Fruit fly (Drosophila melanogaster) Kc167 (cell line): ENCODE results near the gene CG8492.

Source experiments
- Myc ChIP-seq: fragments of >200 bp; optimal IDR thresholded peaks from 2 replicates; lab custom pipeline; 2017; ENCODE audit warnings: missing external identifiers
- Sin3A ChIP-seq: fragments of >200 bp; optimal IDR thresholded peaks from 2 replicates; lab custom pipeline; 2018; ENCODE audit warnings: missing external identifiers
- h ChIP-seq: fragments of >200 bp; optimal IDR thresholded peaks from 3 replicates; lab custom pipeline; 2018; ENCODE audit warnings: missing external identifiers

- TF ChIP-seq h (lab: Kevin White, UChicago) (no peak), Myc (no peak), Sin3A (lab: Kevin White, UChicago) (no peak)
Observed at dm6 chr3L:7695554-7695953, 36.4 kb downstream of the CG8492 start, which contains the start of gene CG44195.
